Worm (Caenorhabditis elegans) whole organism, L2 larva: ENCODE results near the gene clec-124.

Experiments
- R02D3.7 ChIP-seq: fragments of 150-350 bp; optimal IDR thresholded peaks from 2 replicates; lab custom pipeline; 2014; ENCODE audit warnings: missing biosample characterization, missing genetic modification characterization
- ama-1 ChIP-seq: fragments of 150-350 bp; optimal IDR thresholded peaks from 2 replicates; lab custom pipeline; 2018; ENCODE audit warnings: inconsistent platforms
- elt-3 ChIP-seq: sonication (generic microtip); optimal IDR thresholded peaks from 2 replicates; lab custom pipeline; 2017; ENCODE audit warnings: missing biosample characterization, missing genetic modification characterization
- lin-13 ChIP-seq: fragments of 150-350 bp; optimal IDR thresholded peaks from 2 replicates; lab custom pipeline; 2014; ENCODE audit warnings: missing biosample characterization, missing genetic modification reagents, missing genetic modification characterization
- nhr-10 ChIP-seq: sonication (generic microtip); optimal IDR thresholded peaks from 2 replicates; lab custom pipeline; 2017; ENCODE audit warnings: missing biosample characterization, missing genetic modification characterization
- nhr-11 ChIP-seq: fragments of 150-350 bp; optimal IDR thresholded peaks from 2 replicates; lab custom pipeline; 2014; ENCODE audit warnings: missing biosample characterization, missing genetic modification characterization
- nhr-23 ChIP-seq: fragments of 150-350 bp; optimal IDR thresholded peaks from 2 replicates; lab custom pipeline; 2014; ENCODE audit warnings: missing biosample characterization, missing genetic modification reagents, missing genetic modification characterization
- nhr-25 ChIP-seq: fragments of 150-350 bp; sonication (generic microtip); optimal IDR thresholded peaks from 3 replicates; lab custom pipeline; 2014; ENCODE audit warnings: missing biosample characterization, missing genetic modification characterization
- snpc-4 ChIP-seq: fragments of 150-350 bp; optimal IDR thresholded peaks from 2 replicates; lab custom pipeline; 2014; ENCODE audit warnings: missing biosample characterization, missing genetic modification characterization
- unc-39 ChIP-seq: fragments of 150-350 bp; optimal IDR thresholded peaks from 2 replicates; lab custom pipeline; 2014; ENCODE audit warnings: missing biosample characterization, missing genetic modification characterization
- ztf-4 ChIP-seq: fragments of 150-350 bp; optimal IDR thresholded peaks from 2 replicates; lab custom pipeline; 2014; ENCODE audit warnings: missing biosample characterization, missing genetic modification characterization

DNA sequence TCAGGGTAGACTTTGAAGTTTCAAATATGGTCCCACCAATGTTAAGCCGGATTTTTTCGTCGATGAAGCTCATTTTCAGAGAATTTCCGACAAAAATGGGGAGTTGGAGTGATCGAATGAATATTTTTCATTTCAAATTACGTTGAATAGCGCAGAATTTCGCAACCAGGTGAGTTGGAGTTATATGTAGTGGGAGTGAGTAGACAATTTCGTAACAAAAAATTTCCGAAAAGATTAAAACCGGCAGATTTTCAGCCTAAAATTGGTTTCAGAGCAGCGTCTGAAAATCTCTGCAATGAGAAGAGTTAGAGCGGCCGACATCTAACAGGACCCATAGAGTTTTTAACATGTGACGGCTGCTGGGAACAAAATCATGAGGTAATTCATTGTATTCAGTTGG is 40.8 kb upstream of the clec-124 start, which contains the start of gene sdz-35:
- TF ChIP-seq unc-39 (tag; lab: Kevin White, UChicago): no peak
- TF ChIP-seq nhr-23: no peak
- no peak for TF ChIP-seq nhr-11 (tag; lab: Kevin White, UChicago)
- TF ChIP-seq elt-3 (tag; lab: Kevin White, UChicago): no peak
- TF ChIP-seq nhr-25 (tag; lab: Kevin White, UChicago): no peak
- TF ChIP-seq snpc-4: no peak
- no peak for TF ChIP-seq ztf-4 (tag; lab: Kevin White, UChicago)
- no peak for TF ChIP-seq lin-13 (GFP tag; lab: Kevin White, UChicago)
- TF ChIP-seq ama-1 (lab: Kevin White, UChicago): no peak
- no peak for TF ChIP-seq R02D3.7 (tag; lab: Kevin White, UChicago)
- no peak for TF ChIP-seq nhr-10 (tag; lab: Kevin White, UChicago)
